Worm (Caenorhabditis elegans) whole organism, L4 larva: ENCODE data around the gene C06H5.11.

Experiments used
- D1046.2 ChIP-seq: fragments of 200-800 bp; sonication (Bioruptor generic); IDR thresholded peaks from 2 replicates; pipeline ENCODE4 v1.3.6; 2022; ENCODE audit warnings: missing genetic modification characterization, missing compliant biosample characterization
- F10B5.3 ChIP-seq: sonication (generic microtip); optimal IDR thresholded peaks from 2 replicates; lab custom pipeline; 2016; ENCODE audit warnings: mild to moderate bottlenecking, missing genetic modification characterization, missing compliant biosample characterization
- F26F4.8 ChIP-seq: fragments of 200-800 bp; sonication (Bioruptor generic); conservative IDR thresholded peaks from 2 replicates; pipeline ENCODE4 v1.3.6; 2022; ENCODE audit warnings: missing genetic modification characterization, missing compliant biosample characterization
- F44E2.7 ChIP-seq: fragments of 200-800 bp; sonication (Bioruptor generic); IDR thresholded peaks from 2 replicates; pipeline ENCODE4 v2.1.2; 2022; ENCODE audit warnings: missing genetic modification characterization, missing compliant biosample characterization
- R02D3.7 ChIP-seq: fragments of 150-350 bp; sonication (generic microtip); optimal IDR thresholded peaks from 3 replicates; lab custom pipeline; 2014; ENCODE audit warnings: missing biosample characterization, missing genetic modification characterization
- T20F7.1 ChIP-seq: fragments of 200-800 bp; sonication (Bioruptor generic); optimal IDR thresholded peaks from 2 replicates; lab custom pipeline; 2018; ENCODE audit warnings: mild to moderate bottlenecking, missing genetic modification characterization, missing compliant biosample characterization
- Y48G9A.11 ChIP-seq: fragments of 200-800 bp; sonication (Bioruptor generic); IDR thresholded peaks from 2 replicates; pipeline ENCODE4 v1.3.6; 2022; ENCODE audit warnings: missing genetic modification reagents, missing genetic modification characterization, missing compliant biosample characterization
- Y5F2A.4 ChIP-seq: fragments of 200-800 bp; sonication (Bioruptor generic); optimal IDR thresholded peaks from 2 replicates; lab custom pipeline; 2018; ENCODE audit warnings: mild to moderate bottlenecking, missing genetic modification characterization, missing compliant biosample characterization
- ZK337.2 ChIP-seq: fragments of 200-800 bp; sonication (Bioruptor generic); IDR thresholded peaks from 2 replicates; pipeline ENCODE4 v1.3.6; 2022; ENCODE audit warnings: missing genetic modification reagents, missing genetic modification characterization, missing compliant biosample characterization
- ZK546.5 ChIP-seq, 2 experiments: sonication (generic microtip); optimal IDR thresholded peaks; 2 replicates each; lab custom pipeline; 2017; ENCODE audit warnings: missing biosample characterization in 2 of 2, missing genetic modification characterization in 2 of 2
- ceh-20 ChIP-seq: fragments of 200-800 bp; sonication (Bioruptor generic); IDR thresholded peaks from 2 replicates; pipeline ENCODE4 v1.3.6; 2022; ENCODE audit warnings: missing genetic modification reagents, missing genetic modification characterization, missing compliant biosample characterization
- ceh-32 ChIP-seq: sonication (generic microtip); optimal IDR thresholded peaks from 2 replicates; lab custom pipeline; 2016; ENCODE audit warnings: mild to moderate bottlenecking, missing genetic modification characterization, missing compliant biosample characterization; ENCODE audit not compliant: poor library complexity
- ceh-62 ChIP-seq: sonication (generic microtip); optimal IDR thresholded peaks from 2 replicates; lab custom pipeline; 2017; ENCODE audit warnings: missing biosample characterization, missing genetic modification characterization
- ctbp-1 ChIP-seq: fragments of 200-800 bp; sonication (Bioruptor generic); IDR thresholded peaks from 2 replicates; pipeline ENCODE4 v1.3.6; 2022; ENCODE audit warnings: missing genetic modification reagents, missing genetic modification characterization, missing compliant biosample characterization
- daf-12 ChIP-seq: fragments of 150-350 bp; optimal IDR thresholded peaks from 2 replicates; lab custom pipeline; 2014; ENCODE audit warnings: missing biosample characterization, missing genetic modification reagents, missing genetic modification characterization
- daf-16 ChIP-seq, 3 experiments: sonication (generic microtip); optimal IDR thresholded peaks; 2 replicates each; lab custom pipeline; 2016 to 2017; ENCODE audit warnings: missing genetic modification characterization in 3 of 3, missing genetic modification reagents in 3 of 3, mild to moderate bottlenecking in 2 of 3, missing compliant biosample characterization in 2 of 3, missing biosample characterization in 1 of 3, moderate library complexity in 1 of 3
- daf-19 ChIP-seq: fragments of 200-800 bp; sonication (Bioruptor generic); conservative IDR thresholded peaks from 2 replicates; pipeline ENCODE4 v1.3.6; 2022; ENCODE audit warnings: missing genetic modification characterization, missing compliant biosample characterization
- daf-8 ChIP-seq: fragments of 200-800 bp; sonication (Bioruptor generic); IDR thresholded peaks from 2 replicates; pipeline ENCODE4 v1.3.6; 2022; ENCODE audit warnings: missing genetic modification characterization, missing compliant biosample characterization
- dmd-9 ChIP-seq: fragments of 200-800 bp; sonication (Bioruptor generic); IDR thresholded peaks from 2 replicates; pipeline ENCODE4 v1.3.6; 2022; ENCODE audit warnings: missing genetic modification reagents, missing genetic modification characterization, missing compliant biosample characterization
- fos-1 ChIP-seq: fragments of 150-350 bp; optimal IDR thresholded peaks from 2 replicates; lab custom pipeline; 2014; ENCODE audit warnings: missing biosample characterization, missing genetic modification characterization
- gei-8 ChIP-seq: fragments of 200-800 bp; sonication (Bioruptor generic); optimal IDR thresholded peaks from 2 replicates; lab custom pipeline; 2018; ENCODE audit warnings: mild to moderate bottlenecking, missing genetic modification characterization, missing compliant biosample characterization
- hlh-11 ChIP-seq: fragments of 200-800 bp; sonication (Bioruptor generic); optimal IDR thresholded peaks from 2 replicates; lab custom pipeline; 2018; ENCODE audit warnings: mild to moderate bottlenecking, missing genetic modification characterization, missing compliant biosample characterization
- hmg-1.1 ChIP-seq: fragments of 200-800 bp; sonication (Bioruptor generic); IDR thresholded peaks from 2 replicates; pipeline ENCODE4 v1.3.6; 2022; ENCODE audit warnings: missing genetic modification reagents, missing genetic modification characterization, missing compliant biosample characterization
- lin-13 ChIP-seq: fragments of 150-350 bp; optimal IDR thresholded peaks from 2 replicates; lab custom pipeline; 2014; ENCODE audit warnings: missing biosample characterization, missing genetic modification reagents, missing genetic modification characterization
- lin-29 ChIP-seq: fragments of 200-800 bp; sonication (Bioruptor generic); IDR thresholded peaks from 2 replicates; pipeline ENCODE4 v1.3.6; 2022; ENCODE audit warnings: missing genetic modification reagents, missing genetic modification characterization, missing compliant biosample characterization
- lin-38 ChIP-seq: fragments of 200-800 bp; sonication (Bioruptor generic); IDR thresholded peaks from 2 replicates; pipeline ENCODE4 v1.3.6; 2022; ENCODE audit warnings: missing genetic modification reagents, missing genetic modification characterization, missing compliant biosample characterization
- lsy-2 ChIP-seq, 2 experiments: fragments of 150-350 bp in 1 of 2; sonication (generic microtip) in 1 of 2; optimal IDR thresholded peaks; 2 replicates each; lab custom pipeline; 2014 to 2017; ENCODE audit warnings: missing biosample characterization in 2 of 2, missing genetic modification characterization in 2 of 2
- mdt-29 ChIP-seq: fragments of 200-800 bp; sonication (Bioruptor generic); IDR thresholded peaks from 2 replicates; pipeline ENCODE4 v1.3.6; 2022; ENCODE audit warnings: missing genetic modification reagents, missing genetic modification characterization, missing compliant biosample characterization
- mep-1 ChIP-seq: fragments of 150-350 bp; sonication (generic microtip); optimal IDR thresholded peaks from 3 replicates; lab custom pipeline; 2014; ENCODE audit warnings: missing biosample characterization, missing genetic modification characterization
- mes-2 ChIP-seq: sonication (generic microtip); optimal IDR thresholded peaks from 2 replicates; lab custom pipeline; 2016; ENCODE audit warnings: missing genotype, mild to moderate bottlenecking, missing genetic modification characterization, missing compliant biosample characterization; ENCODE audit not compliant: poor library complexity, severe bottlenecking
- mxl-2 ChIP-seq: fragments of 200-800 bp; sonication (Bioruptor generic); conservative IDR thresholded peaks from 2 replicates; pipeline ENCODE4 v1.3.6; 2022; ENCODE audit warnings: missing genetic modification reagents, missing genetic modification characterization, missing compliant biosample characterization
- nhr-11 ChIP-seq: fragments of 150-350 bp; optimal IDR thresholded peaks from 2 replicates; lab custom pipeline; 2014; ENCODE audit warnings: missing biosample characterization, missing genetic modification characterization
- nhr-237 ChIP-seq: sonication (generic microtip); optimal IDR thresholded peaks from 2 replicates; lab custom pipeline; 2017; ENCODE audit warnings: missing biosample characterization, missing genetic modification characterization
- nhr-25 ChIP-seq: sonication (generic microtip); optimal IDR thresholded peaks from 2 replicates; lab custom pipeline; 2017; ENCODE audit warnings: missing genetic modification characterization, mild to moderate bottlenecking, missing compliant biosample characterization, antibody characterized with exemption, moderate library complexity, borderline replicate concordance; ENCODE audit not compliant: insufficient read depth
- nhr-42 ChIP-seq: fragments of 200-800 bp; sonication (Bioruptor generic); IDR thresholded peaks from 2 replicates; pipeline ENCODE4 v1.3.6; 2022; ENCODE audit warnings: missing genetic modification characterization, missing compliant biosample characterization
- nhr-76 ChIP-seq: fragments of 150-350 bp; optimal IDR thresholded peaks from 2 replicates; lab custom pipeline; 2014; ENCODE audit warnings: missing biosample characterization, missing genetic modification characterization
- pha-4 ChIP-seq, 2 experiments: fragments of 150-350 bp in 1 of 2; fragments of 200-800 bp in 1 of 2; sonication (Bioruptor generic) in 1 of 2; IDR thresholded peaks in 1 of 2; optimal IDR thresholded peaks in 1 of 2; 2 replicates each; pipeline versions ENCODE4 v1.3.6 to Lab custom; 2014 to 2022; ENCODE audit warnings: missing genetic modification characterization in 2 of 2, missing genetic modification reagents in 2 of 2, missing biosample characterization in 1 of 2, missing compliant biosample characterization in 1 of 2
- rbr-2 ChIP-seq: sonication (generic microtip); optimal IDR thresholded peaks from 2 replicates; lab custom pipeline; 2016; ENCODE audit warnings: missing genotype, missing genetic modification characterization, missing compliant biosample characterization
- sdz-12 ChIP-seq: fragments of 200-800 bp; sonication (Bioruptor generic); optimal IDR thresholded peaks from 2 replicates; lab custom pipeline; 2018; ENCODE audit warnings: mild to moderate bottlenecking, missing genetic modification characterization, missing compliant biosample characterization
- snpc-1.2 ChIP-seq: fragments of 200-800 bp; sonication (Bioruptor generic); IDR thresholded peaks from 2 replicates; pipeline ENCODE4 v1.3.6; 2022; ENCODE audit warnings: missing genetic modification reagents, missing genetic modification characterization, missing compliant biosample characterization
- tag-97 ChIP-seq: fragments of 200-800 bp; sonication (Bioruptor generic); IDR thresholded peaks from 2 replicates; pipeline ENCODE4 v1.3.6; 2022; ENCODE audit warnings: missing genetic modification characterization, missing compliant biosample characterization
- unc-62 ChIP-seq, 3 experiments: fragments of 150-350 bp in 1 of 3; sonication (generic microtip); optimal IDR thresholded peaks in 2 of 3; peaks in 1 of 3; 1 replicate in 1 of 3; 2 replicates in 2 of 3; lab custom pipeline; 2014 to 2017; ENCODE audit warnings: missing biosample characterization in 3 of 3, missing genetic modification characterization in 3 of 3, missing genetic modification reagents in 3 of 3, missing genotype in 1 of 3
- vab-7 ChIP-seq: fragments of 200-800 bp; sonication (Bioruptor generic); IDR thresholded peaks from 2 replicates; pipeline ENCODE4 v1.3.6; 2022; ENCODE audit warnings: missing genetic modification reagents, missing genetic modification characterization, missing compliant biosample characterization
- zfp-2 ChIP-seq: sonication (generic microtip); optimal IDR thresholded peaks from 2 replicates; lab custom pipeline; 2016; ENCODE audit warnings: mild to moderate bottlenecking, missing genetic modification characterization, missing compliant biosample characterization
- ztf-11 ChIP-seq: fragments of 150-350 bp; optimal IDR thresholded peaks from 2 replicates; lab custom pipeline; 2014; ENCODE audit warnings: missing biosample characterization, missing genetic modification characterization

C06H5.11 gene

DNA sequence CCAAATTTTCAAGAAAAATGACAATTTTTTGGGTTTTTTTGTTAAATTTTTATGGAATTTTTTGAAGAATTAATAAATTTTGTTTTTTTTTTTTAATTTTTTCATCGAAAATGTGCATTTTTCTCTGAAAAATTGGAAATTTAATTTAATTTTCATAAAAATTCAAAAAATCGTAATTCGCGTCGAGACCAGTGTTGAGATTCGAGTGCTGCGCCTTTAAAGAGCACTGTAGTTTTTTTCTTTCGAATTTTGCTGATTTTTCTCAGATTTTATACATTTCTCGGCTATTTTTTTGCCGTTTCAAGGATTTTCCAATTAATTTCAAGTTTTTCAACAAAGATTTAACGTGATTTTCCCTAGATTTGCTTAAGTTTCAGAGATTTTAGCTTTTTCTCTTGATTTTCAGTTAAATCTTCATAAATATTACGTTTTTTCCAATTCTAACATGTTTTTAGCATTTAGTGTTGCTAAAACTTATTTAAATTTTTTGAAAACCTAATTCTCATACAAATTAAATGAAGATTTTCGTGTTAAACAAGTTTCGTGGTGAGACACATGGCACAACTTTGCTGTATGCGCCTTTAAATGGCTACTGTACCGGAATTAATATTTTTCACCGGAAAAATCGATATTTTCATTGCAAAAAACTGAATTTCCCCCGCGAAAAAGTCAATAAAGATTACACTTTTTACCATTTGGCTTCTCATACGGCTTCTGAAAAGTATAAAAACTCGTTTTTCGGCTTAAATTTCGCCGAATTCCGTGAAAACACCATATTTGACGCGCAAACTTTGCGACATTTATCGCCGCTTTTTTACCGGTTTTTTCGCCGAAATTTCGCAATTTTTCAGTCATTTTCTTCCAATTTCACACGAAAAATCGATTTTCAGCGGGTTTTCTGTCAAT, 30.5 kb upstream of the C06H5.11 start, which contains the start of gene usp-50:
Gene usp-50, plus strand, starts transcription at position 822 of the 906 bp plus-strand sequence.
- TF ChIP-seq lin-38 (GFP tag; lab: Robert Waterston, UW) = peak; percentile 25; the same call in 1 of the 2 replicates

DNA sequence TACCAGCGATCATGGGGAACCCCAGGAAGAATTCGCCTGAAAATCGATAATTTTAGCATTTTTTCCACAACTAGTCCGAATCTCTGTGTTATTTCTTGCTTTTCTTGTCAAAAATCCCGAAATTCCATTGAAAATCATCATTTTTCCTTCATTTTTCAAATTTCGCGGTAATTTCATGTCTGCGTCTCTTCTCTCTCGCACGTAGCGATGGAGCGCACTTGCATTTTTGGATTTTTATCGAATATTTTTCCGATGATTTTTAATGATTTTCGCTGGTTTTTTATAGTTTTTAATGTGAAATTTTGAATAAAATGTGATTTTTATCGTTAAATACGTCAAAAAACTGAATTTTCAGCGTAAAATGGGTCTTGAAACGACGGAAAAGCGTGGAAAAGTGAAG, 27.6 kb upstream of the C06H5.11 start, which contains the start of gene E01B7.2:
Gene E01B7.2, plus strand, starts transcription at position 350 of the 400 bp plus-strand sequence.
- TF ChIP-seq daf-8 (GFP tag; lab: Robert Waterston, UW) (no peak), T20F7.1 (GFP tag; lab: Kevin White, UChicago) (no peak), mes-2 (tag; lab: Kevin White, UChicago) (peak; percentile 84), nhr-25 (tag; lab: Kevin White, UChicago) (no peak), mxl-2 (GFP tag; lab: Robert Waterston, UW) (no peak), ZK337.2 (GFP tag; lab: Robert Waterston, UW) (no peak), fos-1 (no peak), hmg-1.1 (GFP tag; lab: Robert Waterston, UW) (0 out of 2 replicates have a peak, but pooled peaks have one; percentile 22), Y5F2A.4 (GFP tag; lab: Kevin White, UChicago) (no peak), nhr-76 (no peak), F10B5.3 (tag; lab: Kevin White, UChicago) (no peak), lin-13 (GFP tag; lab: Kevin White, UChicago) (peak; percentile 59), ceh-20 (GFP tag; lab: Robert Waterston, UW) (no peak), Y48G9A.11 (GFP tag; lab: Robert Waterston, UW) (no peak), ceh-62 (tag; lab: Kevin White, UChicago) (no peak), R02D3.7 (tag; lab: Kevin White, UChicago) (no peak), nhr-237 (no peak), hlh-11 (tag; lab: Kevin White, UChicago) (peak; percentile 24), daf-12 (tag; lab: Kevin White, UChicago) (no peak), sdz-12 (GFP tag; lab: Kevin White, UChicago) (no peak), ctbp-1 (GFP tag; lab: Robert Waterston, UW) (no peak), ceh-32 (tag; lab: Kevin White, UChicago) (no peak), lsy-2 (tag; optimal IDR thresholded peaks at IDR 0.05; lab: Kevin White, UChicago) (peak in 1 of 2 experiments; percentile 88), mep-1 (tag; lab: Kevin White, UChicago) (peak; percentile 61), F26F4.8 (no peak), vab-7 (GFP tag; lab: Robert Waterston, UW) (no peak), ztf-11 (no peak), nhr-42 (GFP tag; lab: Robert Waterston, UW) (0 out of 2 replicates have a peak, but pooled peaks have one; percentile 6), mdt-29 (GFP tag; lab: Robert Waterston, UW) (no peak), gei-8 (GFP tag; lab: Kevin White, UChicago) (no peak), pha-4 (GFP tag; IDR thresholded peaks at IDR 0.05; lab: Robert Waterston, UW) (no peak), pha-4 (tag; optimal IDR thresholded peaks at IDR 0.05; lab: Kevin White, UChicago) (no peak), ZK546.5 (tag; optimal IDR thresholded peaks at IDR 0.05; lab: Kevin White, UChicago) (no peak), F44E2.7 (GFP tag; lab: Robert Waterston, UW) (no peak), daf-19 (GFP tag; lab: Robert Waterston, UW) (no peak), dmd-9 (GFP tag; lab: Robert Waterston, UW) (no peak), snpc-1.2 (GFP tag; lab: Robert Waterston, UW) (no peak), nhr-11 (tag; lab: Kevin White, UChicago) (peak; percentile 22), tag-97 (GFP tag; lab: Robert Waterston, UW) (no peak), lin-29 (no peak), zfp-2 (no peak), rbr-2 (tag; lab: Kevin White, UChicago) (peak; percentile 20), D1046.2 (GFP tag; lab: Robert Waterston, UW) (no peak), daf-16 (GFP tag; optimal IDR thresholded peaks at IDR 0.05; lab: Kevin White, UChicago) (no peak), daf-16 (tag; optimal IDR thresholded peaks at IDR 0.05; lab: Kevin White, UChicago) (peak; percentile 4), unc-62 (GFP tag; optimal IDR thresholded peaks at IDR 0.05 in 1 of 2; lab: Kevin White, UChicago) (peak in 1 of 2 experiments; percentile 76), unc-62 (tag; optimal IDR thresholded peaks at IDR 0.05; lab: Kevin White, UChicago) (no peak)
